Fruit fly (Drosophila melanogaster) whole organism, pupa: ENCODE measurements around the gene Dd.

ENCODE experiments used
- CG10348 ChIP-seq: fragments of 200-800 bp; sonication (Bioruptor generic); IDR thresholded peaks from 2 replicates; pipeline ENCODE4 v1.3.6; 2022; ENCODE audit warnings: missing biosample characterization, missing genetic modification characterization
- CG12605 ChIP-seq: fragments of 200-800 bp; sonication (Bioruptor generic); IDR thresholded peaks from 2 replicates; pipeline ENCODE4 v1.3.6; 2022; ENCODE audit warnings: missing biosample characterization, missing genetic modification characterization
- CG13204 ChIP-seq: fragments of 200-800 bp; sonication (Bioruptor generic); optimal IDR thresholded peaks from 2 replicates; lab custom pipeline; 2018; ENCODE audit warnings: missing biosample characterization, mild to moderate bottlenecking, missing genetic modification characterization, moderate library complexity
- CG14655 ChIP-seq: fragments of 200-800 bp; sonication (Bioruptor generic); optimal IDR thresholded peaks from 3 replicates; lab custom pipeline; 2017; ENCODE audit warnings: mild to moderate bottlenecking, missing biosample characterization, missing genetic modification reagents, missing genetic modification characterization
- CG15710 ChIP-seq: fragments of 200-800 bp; sonication (Bioruptor generic); optimal IDR thresholded peaks from 2 replicates; lab custom pipeline; 2018; ENCODE audit warnings: missing biosample characterization, mild to moderate bottlenecking, missing genetic modification characterization, moderate library complexity
- CG17806 ChIP-seq: fragments of 200-800 bp; sonication (Bioruptor generic); optimal IDR thresholded peaks from 2 replicates; lab custom pipeline; 2018; ENCODE audit warnings: missing biosample characterization, mild to moderate bottlenecking, missing genetic modification characterization, moderate library complexity
- CG32121 ChIP-seq: fragments of 200-800 bp; sonication (Bioruptor generic); IDR thresholded peaks from 2 replicates; pipeline ENCODE4 v1.3.6; 2022; ENCODE audit warnings: missing biosample characterization, missing genetic modification characterization
- CG34367 ChIP-seq: fragments of 200-800 bp; sonication (Bioruptor generic); optimal IDR thresholded peaks from 2 replicates; lab custom pipeline; 2018; ENCODE audit warnings: missing biosample characterization, mild to moderate bottlenecking, missing genetic modification characterization
- CG4496 ChIP-seq: fragments of 200-800 bp; sonication (Bioruptor generic); IDR thresholded peaks from 3 replicates; pipeline ENCODE4 v1.3.6; 2022; ENCODE audit warnings: missing biosample characterization, missing genetic modification characterization
- CG8159 ChIP-seq: fragments of 200-800 bp; sonication (Bioruptor generic); optimal IDR thresholded peaks from 3 replicates; lab custom pipeline; 2018; ENCODE audit warnings: missing biosample characterization, mild to moderate bottlenecking, missing genetic modification characterization, moderate library complexity
- CG8301 ChIP-seq: fragments of 200-800 bp; sonication (Bioruptor generic); optimal IDR thresholded peaks from 2 replicates; lab custom pipeline; 2018; ENCODE audit warnings: missing biosample characterization, mild to moderate bottlenecking, missing genetic modification characterization
- CG9948 ChIP-seq: fragments of 200-800 bp; sonication (Bioruptor generic); optimal IDR thresholded peaks from 2 replicates; lab custom pipeline; 2018; ENCODE audit warnings: missing biosample characterization, mild to moderate bottlenecking, missing genetic modification characterization, moderate library complexity
- D1 ChIP-seq: fragments of 200-800 bp; sonication (Bioruptor generic); optimal IDR thresholded peaks from 2 replicates; lab custom pipeline; 2018; ENCODE audit warnings: missing biosample characterization, mild to moderate bottlenecking, missing genetic modification characterization, moderate library complexity
- EcR ChIP-seq: fragments of 200-800 bp; sonication (Bioruptor generic); optimal IDR thresholded peaks from 3 replicates; lab custom pipeline; 2019; ENCODE audit warnings: missing biosample characterization, missing genetic modification characterization, mild to moderate bottlenecking, moderate library complexity, missing genetic modification reagents
- Ets98B ChIP-seq: fragments of 200-800 bp; sonication (Bioruptor generic); IDR thresholded peaks from 2 replicates; pipeline ENCODE4 v1.3.6; 2022; ENCODE audit warnings: missing biosample characterization, missing genetic modification characterization
- Pif1A ChIP-seq: fragments of 200-800 bp; sonication (Bioruptor generic); optimal IDR thresholded peaks from 3 replicates; lab custom pipeline; 2016; ENCODE audit warnings: missing biosample characterization, missing genetic modification characterization
- Pif1B ChIP-seq: fragments of 200-800 bp; sonication (Bioruptor generic); optimal IDR thresholded peaks from 3 replicates; lab custom pipeline; 2016; ENCODE audit warnings: missing biosample characterization, missing genetic modification characterization
- Snoo ChIP-seq: fragments of 200-800 bp; sonication (Bioruptor generic); optimal IDR thresholded peaks from 3 replicates; lab custom pipeline; 2017; ENCODE audit warnings: missing biosample characterization, mild to moderate bottlenecking, missing genetic modification characterization, inconsistent platforms
- fd96Ca ChIP-seq: fragments of 200-800 bp; sonication (Bioruptor generic); IDR thresholded peaks from 3 replicates; pipeline ENCODE4 v1.3.6; 2022; ENCODE audit warnings: missing biosample characterization, missing genetic modification characterization
- gl ChIP-seq: fragments of 200-800 bp; sonication (Bioruptor generic); optimal IDR thresholded peaks from 2 replicates; lab custom pipeline; 2018; ENCODE audit warnings: missing biosample characterization, mild to moderate bottlenecking, missing genetic modification characterization
- rn ChIP-seq: fragments of 200-800 bp; sonication (Bioruptor generic); IDR thresholded peaks from 2 replicates; pipeline ENCODE4 v1.3.6; 2022; ENCODE audit warnings: missing biosample characterization, missing genetic modification characterization

Gene Dd

dm6 chrX:21306485-21307142 lies 17.2 kb downstream of the Dd start, which contains the start of gene Abca3:
Gene Abca3, minus strand, starts transcription at chrX:21306665.
- TF ChIP-seq fd96Ca (GFP tag; lab: Robert Waterston, UW) (0 out of 3 replicates have a peak, but pooled peaks have one; percentile 35), CG4496 (GFP tag; lab: Robert Waterston, UW) (peak; percentile 57; the same call in 2 of the 3 replicates), CG17806 (tag; lab: Kevin White, UChicago) (no peak), CG12605 (GFP tag; lab: Robert Waterston, UW) (no peak), Snoo (tag; lab: Kevin White, UChicago) (no peak), CG10348 (GFP tag; lab: Robert Waterston, UW) (no peak), Pif1A (GFP tag; lab: Kevin White, UChicago) (no peak), Ets98B (no peak), gl (tag; lab: Kevin White, UChicago) (no peak), EcR (GFP tag; lab: Kevin White, UChicago) (no peak), CG13204 (GFP tag; lab: Kevin White, UChicago) (no peak), CG32121 (GFP tag; lab: Robert Waterston, UW) (0 out of 2 replicates have a peak, but pooled peaks have one; percentile 27), Pif1B (GFP tag; lab: Kevin White, UChicago) (no peak), CG8159 (no peak), CG14655 (GFP tag; lab: Kevin White, UChicago) (peak; percentile 53), D1 (tag; lab: Kevin White, UChicago) (no peak), CG8301 (tag; lab: Kevin White, UChicago) (peak; percentile 60), CG15710 (tag; lab: Kevin White, UChicago) (no peak), rn (GFP tag; lab: Robert Waterston, UW) (no peak), CG9948 (no peak), CG34367 (no peak)

- TF ChIP-seq CG8159, result no peak
- no peak for TF ChIP-seq CG8301 (tag; lab: Kevin White, UChicago)
- no peak for TF ChIP-seq Ets98B
- no peak for TF ChIP-seq Pif1A (GFP tag; lab: Kevin White, UChicago)
- TF ChIP-seq Pif1B (GFP tag; lab: Kevin White, UChicago), result no peak
- TF ChIP-seq CG34367, result no peak
- no peak for TF ChIP-seq EcR (GFP tag; lab: Kevin White, UChicago)
- TF ChIP-seq CG14655 (GFP tag; lab: Kevin White, UChicago), result no peak
- TF ChIP-seq CG15710 (tag; lab: Kevin White, UChicago), result no peak
- no peak for TF ChIP-seq CG9948
- no peak for TF ChIP-seq CG17806 (tag; lab: Kevin White, UChicago)
- TF ChIP-seq gl (tag; lab: Kevin White, UChicago), result no peak
- TF ChIP-seq D1 (tag; lab: Kevin White, UChicago), result no peak
- TF ChIP-seq CG4496 (GFP tag; lab: Robert Waterston, UW), result no peak
- no peak for TF ChIP-seq rn (GFP tag; lab: Robert Waterston, UW)
- no peak for TF ChIP-seq CG12605 (GFP tag; lab: Robert Waterston, UW)
- no peak for TF ChIP-seq CG32121 (GFP tag; lab: Robert Waterston, UW)
- no peak for TF ChIP-seq fd96Ca (GFP tag; lab: Robert Waterston, UW)
- TF ChIP-seq CG10348 (GFP tag; lab: Robert Waterston, UW), result no peak
Observed at dm6 chrX:21285001-21285400, 38.8 kb downstream of the Dd start, which contains the start of gene CG1494. Gene CG1494, plus strand, starts transcription at chrX:21285301.

dm6 chrX:21282035-21282434 lies 41.8 kb downstream of the Dd start:
- TF ChIP-seq Pif1B (GFP tag; lab: Kevin White, UChicago) (no peak), CG9948 (no peak), CG15710 (tag; lab: Kevin White, UChicago) (no peak), CG14655 (GFP tag; lab: Kevin White, UChicago) (no peak), Pif1A (GFP tag; lab: Kevin White, UChicago) (no peak), CG32121 (GFP tag; lab: Robert Waterston, UW) (no peak), CG34367 (no peak), CG4496 (GFP tag; lab: Robert Waterston, UW) (no peak), CG12605 (GFP tag; lab: Robert Waterston, UW) (no peak), CG10348 (GFP tag; lab: Robert Waterston, UW) (no peak)

dm6 chrX:21281039-21281911 lies 42.5 kb downstream of the Dd start, which contains the start of gene Mnr:
Gene Mnr, minus strand, starts transcription at chrX:21281171.
- TF ChIP-seq fd96Ca (GFP tag; lab: Robert Waterston, UW), result peak; percentile 24; the same call in 1 of the 3 replicates
- peak; percentile 24 for TF ChIP-seq CG8159
- no peak for TF ChIP-seq CG34367
- TF ChIP-seq CG13204 (GFP tag; lab: Kevin White, UChicago), result peak; percentile 58
- TF ChIP-seq CG14655 (GFP tag; lab: Kevin White, UChicago), result peak; percentile 64
- TF ChIP-seq Ets98B, result peak; percentile 57
- no peak for TF ChIP-seq Pif1B (GFP tag; lab: Kevin White, UChicago)
- TF ChIP-seq D1 (tag; lab: Kevin White, UChicago), result peak; percentile 33
- TF ChIP-seq CG4496 (GFP tag; lab: Robert Waterston, UW), result peak; percentile 65; the same call in 2 of the 3 replicates
- no peak for TF ChIP-seq CG12605 (GFP tag; lab: Robert Waterston, UW)
- TF ChIP-seq Pif1A (GFP tag; lab: Kevin White, UChicago), result peak; percentile 20
- no peak for TF ChIP-seq CG9948
- no peak for TF ChIP-seq CG17806 (tag; lab: Kevin White, UChicago)
- TF ChIP-seq CG15710 (tag; lab: Kevin White, UChicago), result peak; percentile 20
- TF ChIP-seq CG10348 (GFP tag; lab: Robert Waterston, UW), result peak; percentile 79
- TF ChIP-seq EcR (GFP tag; lab: Kevin White, UChicago), result peak; percentile 74
- TF ChIP-seq CG8301 (tag; lab: Kevin White, UChicago), result peak; percentile 30
- TF ChIP-seq gl (tag; lab: Kevin White, UChicago), result no peak
- no peak for TF ChIP-seq rn (GFP tag; lab: Robert Waterston, UW)
- TF ChIP-seq Snoo (tag; lab: Kevin White, UChicago), result no peak
- peak; percentile 36; the same call in 1 of the 2 replicates for TF ChIP-seq CG32121 (GFP tag; lab: Robert Waterston, UW)
